Fruit fly (Drosophila melanogaster) whole organism: ENCODE results near the gene Actn3.

Source experiments
- CG8478 ChIP-seq: fragments of >200 bp; optimal IDR thresholded peaks from 2 replicates; lab custom pipeline; 2018; ENCODE audit warnings: inconsistent platforms
- pan ChIP-seq: fragments of >200 bp; optimal IDR thresholded peaks from 2 replicates; lab custom pipeline; 2017
- psq ChIP-seq: fragments of >200 bp; optimal IDR thresholded peaks from 2 replicates; lab custom pipeline; 2017
- usp ChIP-seq: fragments of >200 bp; optimal IDR thresholded peaks from 2 replicates; lab custom pipeline; 2017; ENCODE audit warnings: missing biosample characterization, missing genetic modification characterization, mixed read lengths

- TF ChIP-seq psq (lab: Kevin White, UChicago), result no peak
- TF ChIP-seq pan, result no peak
- TF ChIP-seq usp (GFP tag; lab: Kevin White, UChicago), result no peak
- no peak for TF ChIP-seq CG8478
Measured at dm6 chr3R:17007336-17007735, 29.7 kb upstream of the Actn3 start.
